Fruit fly (Drosophila melanogaster) whole organism, embryonic: Measurements from ENCODE around the gene ninaE.

ENCODE experiments used
- Asciz ChIP-seq: fragments of 200-800 bp; sonication (Bioruptor generic); optimal IDR thresholded peaks from 2 replicates; lab custom pipeline; 2017; ENCODE audit warnings: missing biosample characterization, mild to moderate bottlenecking, missing genetic modification characterization, missing genetic modification reagents
- Bdp1 ChIP-seq: fragments of 200-800 bp; sonication (Bioruptor generic); optimal IDR thresholded peaks from 3 replicates; lab custom pipeline; 2016; ENCODE audit warnings: missing biosample characterization, missing genetic modification characterization
- Bgb ChIP-seq: fragments of 200-800 bp; sonication (Bioruptor generic); IDR thresholded peaks from 2 replicates; pipeline ENCODE4 v1.3.6; 2022; ENCODE audit warnings: missing biosample characterization, missing genetic modification characterization; ENCODE audit not compliant: partially characterized antibody
- CG10462 ChIP-seq: fragments of 200-800 bp; sonication (Bioruptor generic); optimal IDR thresholded peaks from 2 replicates; lab custom pipeline; 2016; ENCODE audit warnings: missing biosample characterization, missing genetic modification characterization
- CG11723 ChIP-seq: fragments of 200-800 bp; sonication (Bioruptor generic); optimal IDR thresholded peaks from 2 replicates; lab custom pipeline; 2017; ENCODE audit warnings: missing biosample characterization, mild to moderate bottlenecking, missing genetic modification characterization
- CG12236 ChIP-seq: fragments of 200-800 bp; sonication (Bioruptor generic); optimal IDR thresholded peaks from 2 replicates; lab custom pipeline; 2016; ENCODE audit warnings: missing biosample characterization, missing genetic modification characterization
- CG12391 ChIP-seq: fragments of 200-800 bp; sonication (Bioruptor generic); optimal IDR thresholded peaks from 3 replicates; lab custom pipeline; 2018; ENCODE audit warnings: missing biosample characterization, mild to moderate bottlenecking, missing genetic modification characterization, moderate library complexity
- CG14014 ChIP-seq: fragments of 200-800 bp; sonication (Bioruptor generic); IDR thresholded peaks from 2 replicates; pipeline ENCODE4 v1.3.6; 2022; ENCODE audit warnings: missing biosample characterization, missing genetic modification characterization
- CG15011 ChIP-seq: fragments of 200-800 bp; sonication (Bioruptor generic); optimal IDR thresholded peaks from 3 replicates; lab custom pipeline; 2018; ENCODE audit warnings: missing biosample characterization, mild to moderate bottlenecking, missing genetic modification characterization
- CG1529 ChIP-seq: fragments of 200-800 bp; sonication (Bioruptor generic); optimal IDR thresholded peaks from 3 replicates; lab custom pipeline; 2018; ENCODE audit warnings: missing biosample characterization, missing genetic modification characterization
- CG18599 ChIP-seq: fragments of 200-800 bp; sonication (Bioruptor generic); optimal IDR thresholded peaks from 3 replicates; lab custom pipeline; 2017; ENCODE audit warnings: missing biosample characterization, missing genetic modification characterization, mild to moderate bottlenecking, moderate library complexity, missing genetic modification reagents
- CG30431 ChIP-seq: fragments of 200-800 bp; sonication (Bioruptor generic); optimal IDR thresholded peaks from 2 replicates; lab custom pipeline; 2017; ENCODE audit warnings: missing biosample characterization, missing genetic modification characterization
- CG31388 ChIP-seq: fragments of 200-800 bp; sonication (Bioruptor generic); optimal IDR thresholded peaks from 2 replicates; lab custom pipeline; 2016; ENCODE audit warnings: missing biosample characterization, missing genetic modification characterization
- CG32767 ChIP-seq: fragments of 200-800 bp; sonication (Bioruptor generic); IDR thresholded peaks from 2 replicates; pipeline ENCODE4 v1.3.6; 2022; ENCODE audit warnings: missing biosample characterization, missing genetic modification characterization
- CG33213 ChIP-seq: fragments of 200-800 bp; sonication (Bioruptor generic); optimal IDR thresholded peaks from 3 replicates; lab custom pipeline; 2016; ENCODE audit warnings: missing biosample characterization, missing genetic modification characterization
- CG6272 ChIP-seq: fragments of 200-800 bp; sonication (Bioruptor generic); IDR thresholded peaks from 2 replicates; pipeline ENCODE4 v1.3.6; 2022; ENCODE audit warnings: missing biosample characterization, missing genetic modification characterization
- CG6654 ChIP-seq: fragments of 200-800 bp; sonication (Bioruptor generic); optimal IDR thresholded peaks from 2 replicates; lab custom pipeline; 2017; ENCODE audit warnings: missing biosample characterization, mild to moderate bottlenecking, missing genetic modification characterization
- CG6791 ChIP-seq: fragments of 200-800 bp; sonication (Bioruptor generic); IDR thresholded peaks from 3 replicates; pipeline ENCODE4 v1.3.6; 2022; ENCODE audit warnings: missing biosample characterization, missing genetic modification characterization; ENCODE audit not compliant: partially characterized antibody
- CG8281 ChIP-seq: fragments of 200-800 bp; sonication (Bioruptor generic); optimal IDR thresholded peaks from 2 replicates; lab custom pipeline; 2018; ENCODE audit warnings: missing biosample characterization, mild to moderate bottlenecking, missing genetic modification characterization, moderate library complexity
- CG9932 ChIP-seq: fragments of 200-800 bp; sonication (Bioruptor generic); IDR thresholded peaks from 2 replicates; pipeline ENCODE4 v1.3.6; 2022; ENCODE audit warnings: missing biosample characterization, missing genetic modification characterization
- Dbx ChIP-seq: fragments of 200-800 bp; sonication (Bioruptor generic); IDR thresholded peaks from 3 replicates; pipeline ENCODE4 v1.3.6; 2022; ENCODE audit warnings: missing biosample characterization, missing genetic modification characterization
- Dip3 ChIP-seq: fragments of 200-800 bp; sonication (Bioruptor generic); optimal IDR thresholded peaks from 3 replicates; lab custom pipeline; 2016; ENCODE audit warnings: missing biosample characterization, missing genetic modification characterization
- Ets97D ChIP-seq: fragments of 200-800 bp; sonication (Bioruptor generic); optimal IDR thresholded peaks from 3 replicates; lab custom pipeline; 2016; ENCODE audit warnings: missing biosample characterization, missing genetic modification characterization
- HLH54F ChIP-seq: fragments of 200-800 bp; sonication (Bioruptor generic); optimal IDR thresholded peaks from 3 replicates; lab custom pipeline; 2016; ENCODE audit warnings: missing biosample characterization, missing genetic modification characterization
- HmgD ChIP-seq: fragments of 200-800 bp; sonication (Bioruptor generic); optimal IDR thresholded peaks from 3 replicates; lab custom pipeline; 2016; ENCODE audit warnings: missing biosample characterization, missing genetic modification characterization
- Hmx ChIP-seq: fragments of 200-800 bp; sonication (Bioruptor generic); optimal IDR thresholded peaks from 2 replicates; lab custom pipeline; 2016; ENCODE audit warnings: missing biosample characterization, missing genetic modification characterization
- Jarid2 ChIP-seq: fragments of 200-800 bp; sonication (Bioruptor generic); optimal IDR thresholded peaks from 3 replicates; lab custom pipeline; 2017; ENCODE audit warnings: mild to moderate bottlenecking, missing biosample characterization, missing genetic modification reagents, missing genetic modification characterization
- Kr ChIP-seq: fragments of 200-800 bp; sonication (Bioruptor generic); optimal IDR thresholded peaks from 2 replicates; lab custom pipeline; 2017; ENCODE audit warnings: missing biosample characterization, mild to moderate bottlenecking, missing genetic modification characterization
- MBD-R2 ChIP-seq: fragments of 200-800 bp; sonication (Bioruptor generic); IDR thresholded peaks from 2 replicates; pipeline ENCODE4 v1.3.6; 2022; ENCODE audit warnings: missing biosample characterization, missing genetic modification characterization
- Nf-YC ChIP-seq: fragments of 200-800 bp; optimal IDR thresholded peaks from 3 replicates; lab custom pipeline; 2019; ENCODE audit warnings: missing biosample characterization, mild to moderate bottlenecking, missing genetic modification characterization, moderate library complexity
- Sin3A ChIP-seq: fragments of >200 bp; optimal IDR thresholded peaks from 2 replicates; lab custom pipeline; 2018
- Spps ChIP-seq: fragments of 200-800 bp; sonication (Bioruptor generic); optimal IDR thresholded peaks from 2 replicates; lab custom pipeline; 2018; ENCODE audit warnings: missing biosample characterization, mild to moderate bottlenecking, missing genetic modification characterization
- Xbp1 ChIP-seq: fragments of 200-800 bp; sonication (Bioruptor generic); optimal IDR thresholded peaks from 3 replicates; lab custom pipeline; 2016; ENCODE audit warnings: missing biosample characterization, mild to moderate bottlenecking, missing genetic modification characterization
- ewg ChIP-seq: fragments of 200-800 bp; sonication (Bioruptor generic); optimal IDR thresholded peaks from 3 replicates; lab custom pipeline; 2017; ENCODE audit warnings: mild to moderate bottlenecking, missing biosample characterization, missing genetic modification reagents, missing genetic modification characterization
- ftz-f1 ChIP-seq: fragments of 200-800 bp; sonication (Bioruptor generic); optimal IDR thresholded peaks from 2 replicates; lab custom pipeline; 2016; ENCODE audit warnings: missing biosample characterization, missing genetic modification characterization
- gcm2 ChIP-seq: fragments of 200-800 bp; sonication (Bioruptor generic); optimal IDR thresholded peaks from 2 replicates; lab custom pipeline; 2016; ENCODE audit warnings: missing biosample characterization, missing genetic modification characterization
- grau ChIP-seq: fragments of 200-800 bp; optimal IDR thresholded peaks from 3 replicates; lab custom pipeline; 2019; ENCODE audit warnings: missing biosample characterization, mild to moderate bottlenecking, missing genetic modification characterization, moderate library complexity
- hbn ChIP-seq: fragments of 200-800 bp; sonication (Bioruptor generic); IDR thresholded peaks from 2 replicates; pipeline ENCODE4 v1.3.6; 2022; ENCODE audit warnings: missing biosample characterization, missing genetic modification characterization; ENCODE audit not compliant: partially characterized antibody
- inv ChIP-seq: fragments of 200-800 bp; sonication (Bioruptor generic); IDR thresholded peaks from 2 replicates; pipeline ENCODE4 v1.3.6; 2022; ENCODE audit warnings: missing biosample characterization, missing genetic modification characterization; ENCODE audit not compliant: partially characterized antibody
- lmd ChIP-seq: fragments of 200-800 bp; sonication (Bioruptor generic); IDR thresholded peaks from 2 replicates; pipeline ENCODE4 v1.3.6; 2022; ENCODE audit warnings: missing biosample characterization, missing genetic modification characterization
- pan ChIP-seq, 4 experiments: fragments of >200 bp in 3 of 4; fragments of 200-800 bp in 1 of 4; sonication (Bioruptor generic) in 1 of 4; optimal IDR thresholded peaks in 3 of 4; IDR thresholded peaks in 1 of 4; 2 replicates each; pipeline versions ENCODE4 v1.3.6 to Lab custom; 2017 to 2022; ENCODE audit warnings: missing biosample characterization in 2 of 4, missing genetic modification characterization in 2 of 4, mixed read lengths in 1 of 4
- prd ChIP-seq, 3 experiments: fragments of >200 bp in 2 of 3; fragments of 200-800 bp in 1 of 3; sonication (Bioruptor generic) in 1 of 3; optimal IDR thresholded peaks in 2 of 3; IDR thresholded peaks in 1 of 3; 2 replicates in 2 of 3; 3 replicates in 1 of 3; pipeline versions ENCODE4 v1.3.6 to Lab custom; 2017 to 2022; ENCODE audit warnings: missing biosample characterization in 1 of 3, missing genetic modification characterization in 1 of 3
- sens ChIP-seq: fragments of 200-800 bp; sonication (Bioruptor generic); peaks from one replicate; lab custom pipeline; 2016; ENCODE audit warnings: missing biosample characterization, missing genetic modification characterization
- sob ChIP-seq: fragments of 200-800 bp; sonication (Bioruptor generic); IDR thresholded peaks from 2 replicates; pipeline ENCODE4 v1.3.6; 2022; ENCODE audit warnings: missing biosample characterization, missing genetic modification characterization
- sr ChIP-seq: fragments of 200-800 bp; sonication (Bioruptor generic); IDR thresholded peaks from 3 replicates; pipeline ENCODE4 v1.3.6; 2022; ENCODE audit warnings: missing biosample characterization, missing genetic modification characterization
- tgo ChIP-seq: fragments of 200-800 bp; sonication (Bioruptor generic); IDR thresholded peaks from 3 replicates; pipeline ENCODE4 v1.3.6; 2022; ENCODE audit warnings: missing biosample characterization, missing genetic modification characterization
- trem ChIP-seq: fragments of 200-800 bp; optimal IDR thresholded peaks from 3 replicates; lab custom pipeline; 2019; ENCODE audit warnings: missing biosample characterization, mild to moderate bottlenecking, missing genetic modification characterization, moderate library complexity
- yki ChIP-seq: fragments of >200 bp; optimal IDR thresholded peaks from 3 replicates; lab custom pipeline; 2018
- zen ChIP-seq: fragments of 200-800 bp; sonication (Bioruptor generic); optimal IDR thresholded peaks from 3 replicates; lab custom pipeline; 2018; ENCODE audit warnings: missing biosample characterization, mild to moderate bottlenecking, missing genetic modification characterization, moderate library complexity

The ninaE gene

dm6 chr3R:19863979-19864775, 23.8 kb downstream of the ninaE start, which contains the start of the genes CG4572 and CG4686 (continued):
- TF ChIP-seq MBD-R2, result peak; percentile 60
- TF ChIP-seq CG32767 (GFP tag; lab: Robert Waterston, UW), result no peak
- peak; percentile 82 for TF ChIP-seq CG12391 (tag; lab: Kevin White, UChicago)
- no peak for TF ChIP-seq prd (optimal IDR thresholded peaks at IDR 0.05; lab: Kevin White, UChicago)
- peak; percentile 83 for TF ChIP-seq prd (GFP tag; IDR thresholded peaks at IDR 0.05; lab: Robert Waterston, UW)
- peak; percentile 78 for TF ChIP-seq CG18599 (GFP tag; lab: Kevin White, UChicago)
- TF ChIP-seq Bgb (GFP tag; lab: Robert Waterston, UW), result no peak
- peak; percentile 79 for TF ChIP-seq Xbp1
- peak; percentile 81 for TF ChIP-seq trem (tag; lab: Kevin White, UChicago)
- TF ChIP-seq sr (GFP tag; lab: Robert Waterston, UW), result peak; percentile 5; the same call in 1 of the 3 replicates
- no peak for TF ChIP-seq hbn
- TF ChIP-seq gcm2, result peak; percentile 7
- peak; percentile 83 for TF ChIP-seq lmd (GFP tag; lab: Robert Waterston, UW)
- peak; percentile 71 for TF ChIP-seq CG9932
- TF ChIP-seq ftz-f1 (GFP tag; lab: Kevin White, UChicago), result no peak
- TF ChIP-seq inv (GFP tag; lab: Robert Waterston, UW), result no peak
- peak; percentile 18 for TF ChIP-seq CG6654 (GFP tag; lab: Kevin White, UChicago)
- no peak for TF ChIP-seq pan (optimal IDR thresholded peaks at IDR 0.05; lab: Kevin White, UChicago)
- TF ChIP-seq pan (GFP tag; optimal IDR thresholded peaks at IDR 0.05 in 1 of 2, IDR thresholded peaks at IDR 0.05 in 1 of 2), result peak in 1 of 2 experiments; percentile 74
- TF ChIP-seq Spps (tag; lab: Kevin White, UChicago), result no peak
- peak; percentile 83 for TF ChIP-seq Nf-YC (tag; lab: Kevin White, UChicago)
- TF ChIP-seq CG6272 (GFP tag; lab: Robert Waterston, UW), result peak; percentile 75
- peak; percentile 40 for TF ChIP-seq CG15011
- peak; percentile 55 for TF ChIP-seq CG31388 (GFP tag; lab: Kevin White, UChicago)
- peak; percentile 53 for TF ChIP-seq ewg
- TF ChIP-seq CG12236, result peak; percentile 34
- peak; percentile 62; the same call in 2 of the 3 replicates for TF ChIP-seq Dbx
- TF ChIP-seq CG14014 (GFP tag; lab: Robert Waterston, UW), result peak; percentile 42; the same call in 1 of the 2 replicates
- TF ChIP-seq CG11723, result peak; percentile 50
- peak; percentile 68 for TF ChIP-seq Sin3A
- TF ChIP-seq sens, result peak; percentile 95
- peak; percentile 37 for TF ChIP-seq Jarid2
- peak; percentile 80 for TF ChIP-seq tgo (GFP tag; lab: Robert Waterston, UW)
- TF ChIP-seq Dip3, result peak; percentile 84
- peak; percentile 51 for TF ChIP-seq CG1529
- peak; percentile 81 for TF ChIP-seq grau
- peak; percentile 56 for TF ChIP-seq Asciz (GFP tag; lab: Kevin White, UChicago)
- peak; percentile 68 for TF ChIP-seq CG30431
- peak; percentile 48 for TF ChIP-seq Bdp1
- peak; percentile 72 for TF ChIP-seq zen (tag; lab: Kevin White, UChicago)
- peak; percentile 83 for TF ChIP-seq sob
- TF ChIP-seq CG33213 (GFP tag; lab: Kevin White, UChicago), result peak; percentile 69
- TF ChIP-seq CG6791 (GFP tag; lab: Robert Waterston, UW), result no peak
- peak; percentile 61 for TF ChIP-seq Hmx (GFP tag; lab: Kevin White, UChicago)
- TF ChIP-seq HmgD, result peak; percentile 63
- peak; percentile 47 for TF ChIP-seq CG10462
- TF ChIP-seq yki (lab: Kevin White, UChicago), result no peak
- TF ChIP-seq Kr, result no peak
- TF ChIP-seq HLH54F (GFP tag; lab: Kevin White, UChicago), result peak; percentile 85
- TF ChIP-seq CG8281 (tag; lab: Kevin White, UChicago), result peak; percentile 63
- TF ChIP-seq Ets97D, result peak; percentile 40
